Worm (Caenorhabditis elegans) whole organism, mixed stage, embryonic: ENCODE data around the gene F19H6.6.

ENCODE experiments used
- lsy-2 ChIP-seq: fragments of 150-350 bp; optimal IDR thresholded peaks from 2 replicates; lab custom pipeline; 2014; ENCODE audit warnings: missing biosample characterization, missing genetic modification characterization
- snpc-4 ChIP-seq: fragments of 150-350 bp; optimal IDR thresholded peaks from 2 replicates; lab custom pipeline; 2014; ENCODE audit warnings: missing biosample characterization, missing genetic modification characterization

DNA sequence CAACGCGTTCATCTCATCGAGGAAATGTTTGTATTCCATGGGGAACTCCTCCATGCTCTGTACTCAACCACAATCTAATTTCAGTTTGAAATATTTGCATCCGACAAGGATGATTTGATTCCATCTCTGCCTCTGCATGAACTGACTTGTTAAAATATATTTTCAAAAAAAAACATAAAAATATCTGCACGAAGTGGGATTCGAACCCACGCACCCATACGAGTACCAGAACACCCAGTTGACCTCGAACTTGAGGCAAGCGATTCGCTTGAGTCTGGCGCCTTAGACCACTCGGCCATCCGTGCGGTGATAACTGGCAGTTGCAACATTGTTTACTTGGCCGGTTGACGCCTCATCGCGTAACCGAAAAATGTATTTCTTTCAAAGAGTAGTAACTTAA is 12.8 kb upstream of the F19H6.6 start:
- TF ChIP-seq snpc-4 (tag; lab: Kevin White, UChicago) = no peak
- no peak for TF ChIP-seq lsy-2
